Worm (Caenorhabditis elegans) whole organism, late embryonic: ENCODE data around the gene srbc-22.

Experiments
- C08G9.2 ChIP-seq: sonication (generic microtip); optimal IDR thresholded peaks from 2 replicates; lab custom pipeline; 2016; ENCODE audit warnings: mild to moderate bottlenecking, missing genetic modification characterization, moderate library complexity, missing compliant biosample characterization
- F13H6.1 ChIP-seq: sonication (generic microtip); optimal IDR thresholded peaks from 2 replicates; lab custom pipeline; 2016; ENCODE audit warnings: missing genetic modification characterization, missing compliant biosample characterization
- K02D7.2 ChIP-seq: sonication (generic microtip); optimal IDR thresholded peaks from 2 replicates; lab custom pipeline; 2017; ENCODE audit warnings: mild to moderate bottlenecking, missing genetic modification characterization, missing compliant biosample characterization
- T23F11.4 ChIP-seq: fragments of 200-800 bp; sonication (Bioruptor generic); optimal IDR thresholded peaks from 2 replicates; lab custom pipeline; 2018; ENCODE audit warnings: mild to moderate bottlenecking, missing genetic modification characterization, missing compliant biosample characterization
- Y22D7AL.16 ChIP-seq: sonication (generic microtip); optimal IDR thresholded peaks from 2 replicates; lab custom pipeline; 2016; ENCODE audit warnings: missing genetic modification characterization, missing compliant biosample characterization
- ahr-1 ChIP-seq: sonication (generic microtip); optimal IDR thresholded peaks from 2 replicates; lab custom pipeline; 2016; ENCODE audit warnings: missing genetic modification characterization, missing compliant biosample characterization
- ama-1 ChIP-seq: fragments of 150-350 bp; optimal IDR thresholded peaks from 2 replicates; lab custom pipeline; 2014
- ceh-14 ChIP-seq: sonication (generic microtip); optimal IDR thresholded peaks from 2 replicates; lab custom pipeline; 2016; ENCODE audit warnings: missing genotype, missing genetic modification characterization, missing compliant biosample characterization
- ceh-18 ChIP-seq: sonication (generic microtip); optimal IDR thresholded peaks from 2 replicates; lab custom pipeline; 2016; ENCODE audit warnings: missing genetic modification characterization, missing compliant biosample characterization
- ceh-19 ChIP-seq: fragments of 200-800 bp; sonication (Bioruptor generic); optimal IDR thresholded peaks from 2 replicates; lab custom pipeline; 2018; ENCODE audit warnings: mild to moderate bottlenecking, missing genetic modification characterization, missing compliant biosample characterization
- ceh-2 ChIP-seq: sonication (generic microtip); optimal IDR thresholded peaks from 2 replicates; lab custom pipeline; 2016; ENCODE audit warnings: missing genotype, missing genetic modification characterization, missing compliant biosample characterization
- ceh-22 ChIP-seq: sonication (generic microtip); optimal IDR thresholded peaks from 2 replicates; lab custom pipeline; 2017; ENCODE audit warnings: missing biosample characterization, missing genetic modification characterization
- ceh-30 ChIP-seq: fragments of 150-350 bp; optimal IDR thresholded peaks from 2 replicates; lab custom pipeline; 2014; ENCODE audit warnings: missing biosample characterization, missing genetic modification characterization
- ceh-31 ChIP-seq: sonication (generic microtip); optimal IDR thresholded peaks from 2 replicates; lab custom pipeline; 2016; ENCODE audit warnings: missing genetic modification characterization, missing compliant biosample characterization
- ceh-45 ChIP-seq: fragments of 200-800 bp; sonication (Bioruptor generic); IDR thresholded peaks from 2 replicates; pipeline ENCODE4 v1.3.6; 2022; ENCODE audit warnings: missing genetic modification reagents, missing genetic modification characterization, missing compliant biosample characterization
- ceh-9 ChIP-seq: sonication (generic microtip); optimal IDR thresholded peaks from 2 replicates; lab custom pipeline; 2016; ENCODE audit warnings: mild to moderate bottlenecking, missing genetic modification characterization, inconsistent platforms, missing compliant biosample characterization
- che-1 ChIP-seq: sonication (generic microtip); optimal IDR thresholded peaks from 2 replicates; lab custom pipeline; 2016; ENCODE audit warnings: mild to moderate bottlenecking, missing genetic modification characterization, missing compliant biosample characterization
- elt-4 ChIP-seq: sonication (generic microtip); optimal IDR thresholded peaks from 2 replicates; lab custom pipeline; 2016; ENCODE audit warnings: missing genetic modification characterization, missing compliant biosample characterization
- fax-1 ChIP-seq: sonication (generic microtip); optimal IDR thresholded peaks from 2 replicates; lab custom pipeline; 2016; ENCODE audit warnings: missing genotype, missing genetic modification characterization, missing compliant biosample characterization
- fkh-10 ChIP-seq: fragments of 150-350 bp; optimal IDR thresholded peaks from 2 replicates; lab custom pipeline; 2014; ENCODE audit warnings: missing biosample characterization, missing genetic modification reagents, missing genetic modification characterization
- fkh-6 ChIP-seq: sonication (generic microtip); optimal IDR thresholded peaks from 2 replicates; lab custom pipeline; 2016; ENCODE audit warnings: missing genetic modification characterization, missing compliant biosample characterization
- hlh-13 ChIP-seq: fragments of 200-800 bp; sonication (Bioruptor generic); optimal IDR thresholded peaks from 2 replicates; lab custom pipeline; 2018; ENCODE audit warnings: mild to moderate bottlenecking, missing genetic modification characterization, missing compliant biosample characterization
- hlh-30 ChIP-seq: sonication (generic microtip); optimal IDR thresholded peaks from 2 replicates; lab custom pipeline; 2017; ENCODE audit warnings: antibody characterized with exemption, missing genetic modification characterization, missing compliant biosample characterization; ENCODE audit not compliant: insufficient read depth
- hlh-8 ChIP-seq: sonication (generic microtip); optimal IDR thresholded peaks from 2 replicates; lab custom pipeline; 2016; ENCODE audit warnings: missing genotype, missing genetic modification characterization, missing compliant biosample characterization
- lim-6 ChIP-seq: sonication (generic microtip); optimal IDR thresholded peaks from 2 replicates; lab custom pipeline; 2016; ENCODE audit warnings: missing genetic modification characterization, missing compliant biosample characterization
- nfya-1 ChIP-seq: sonication (generic microtip); optimal IDR thresholded peaks from 2 replicates; lab custom pipeline; 2017; ENCODE audit warnings: missing genetic modification characterization, mild to moderate bottlenecking, missing compliant biosample characterization, antibody characterized with exemption, moderate library complexity
- pat-9 ChIP-seq: fragments of 200-800 bp; sonication (Bioruptor generic); optimal IDR thresholded peaks from 2 replicates; lab custom pipeline; 2018; ENCODE audit warnings: mild to moderate bottlenecking, missing genetic modification characterization, moderate library complexity, missing compliant biosample characterization
- pax-1 ChIP-seq: fragments of 150-350 bp; optimal IDR thresholded peaks from 2 replicates; lab custom pipeline; 2014; ENCODE audit warnings: missing biosample characterization, missing genetic modification characterization
- pha-2 ChIP-seq: sonication (generic microtip); optimal IDR thresholded peaks from 2 replicates; lab custom pipeline; 2017; ENCODE audit warnings: mild to moderate bottlenecking, missing genetic modification characterization, missing compliant biosample characterization
- pha-4 ChIP-seq: fragments of 150-350 bp; optimal IDR thresholded peaks from 2 replicates; lab custom pipeline; 2018; ENCODE audit warnings: missing biosample characterization, missing genetic modification reagents, missing genetic modification characterization
- pqm-1 ChIP-seq: sonication (generic microtip); optimal IDR thresholded peaks from 2 replicates; lab custom pipeline; 2016; ENCODE audit warnings: missing genetic modification characterization, missing compliant biosample characterization
- pros-1 ChIP-seq: fragments of 150-350 bp; optimal IDR thresholded peaks from 2 replicates; lab custom pipeline; 2014; ENCODE audit warnings: missing biosample characterization, missing genetic modification reagents, missing genetic modification characterization
- rnt-1 ChIP-seq: sonication (generic microtip); optimal IDR thresholded peaks from 2 replicates; lab custom pipeline; 2016; ENCODE audit warnings: missing genetic modification characterization, missing compliant biosample characterization
- sdc-2 ChIP-seq: sonication (generic microtip); optimal IDR thresholded peaks from 2 replicates; lab custom pipeline; 2016; ENCODE audit warnings: missing genotype, missing genetic modification characterization, missing compliant biosample characterization
- sox-4 ChIP-seq: sonication (generic microtip); optimal IDR thresholded peaks from 2 replicates; lab custom pipeline; 2017; ENCODE audit warnings: mild to moderate bottlenecking, missing genetic modification characterization, inconsistent platforms, missing compliant biosample characterization
- tbx-2 ChIP-seq: sonication (generic microtip); optimal IDR thresholded peaks from 2 replicates; lab custom pipeline; 2016; ENCODE audit warnings: missing genetic modification characterization, missing compliant biosample characterization
- ttx-3 ChIP-seq: sonication (generic microtip); optimal IDR thresholded peaks from 2 replicates; lab custom pipeline; 2016; ENCODE audit warnings: missing genetic modification reagents, missing genetic modification characterization, missing compliant biosample characterization
- unc-3 ChIP-seq, 2 experiments: fragments of 200-800 bp in 1 of 2; sonication (Bioruptor generic) in 1 of 2; sonication (generic microtip) in 1 of 2; conservative IDR thresholded peaks in 1 of 2; optimal IDR thresholded peaks in 1 of 2; 2 replicates each; pipeline versions ENCODE4 v1.3.6 to Lab custom; 2016 to 2022; ENCODE audit warnings: missing compliant biosample characterization in 2 of 2, missing genetic modification characterization in 2 of 2, missing genetic modification reagents in 1 of 2
- unc-55 ChIP-seq: sonication (generic microtip); optimal IDR thresholded peaks from 2 replicates; lab custom pipeline; 2017; ENCODE audit warnings: missing biosample characterization, missing genetic modification reagents, missing genetic modification characterization
- unc-86 ChIP-seq: sonication (generic microtip); optimal IDR thresholded peaks from 2 replicates; lab custom pipeline; 2016; ENCODE audit warnings: missing genetic modification characterization, missing compliant biosample characterization
- zip-5 ChIP-seq: sonication (generic microtip); optimal IDR thresholded peaks from 2 replicates; lab custom pipeline; 2016; ENCODE audit warnings: missing genetic modification characterization, missing compliant biosample characterization

srbc-22 gene

ce11 chrV:2151458-2151857 lies 5.5 kb upstream of the srbc-22 start, which contains the start of gene srbc-24:
TSS of gene srbc-24 (plus strand) at chrV:2151758.
- TF ChIP-seq sox-4 (tag; lab: Kevin White, UChicago) (no peak), ceh-2 (tag; lab: Kevin White, UChicago) (no peak), ceh-18 (tag; lab: Kevin White, UChicago) (no peak), hlh-30 (tag; lab: Kevin White, UChicago) (no peak), pha-4 (tag; lab: Kevin White, UChicago) (no peak), pha-2 (tag; lab: Kevin White, UChicago) (no peak), unc-3 (GFP tag; conservative IDR thresholded peaks at IDR 0.05; lab: Robert Waterston, UW) (no peak), unc-3 (tag; optimal IDR thresholded peaks at IDR 0.05; lab: Kevin White, UChicago) (no peak)

ce11 chrV:2153274-2153673 lies 3.7 kb upstream of the srbc-22 start, which contains the start of gene srbc-23:
TSS of gene srbc-23 (plus strand) at chrV:2153574.
- TF ChIP-seq hlh-8 (tag; lab: Kevin White, UChicago) (no peak), unc-55 (GFP tag; lab: Kevin White, UChicago) (no peak), rnt-1 (no peak), nfya-1 (tag; lab: Kevin White, UChicago) (no peak), pat-9 (tag; lab: Kevin White, UChicago) (no peak), ttx-3 (tag; lab: Kevin White, UChicago) (no peak), pros-1 (tag; lab: Kevin White, UChicago) (no peak), unc-86 (tag; lab: Kevin White, UChicago) (no peak), lim-6 (no peak), zip-5 (tag; lab: Kevin White, UChicago) (no peak), tbx-2 (tag; lab: Kevin White, UChicago) (no peak), pax-1 (tag; lab: Kevin White, UChicago) (no peak), fkh-6 (tag; lab: Kevin White, UChicago) (no peak), pqm-1 (tag; lab: Kevin White, UChicago) (no peak), ceh-30 (tag; lab: Kevin White, UChicago) (no peak), Y22D7AL.16 (tag; lab: Kevin White, UChicago) (no peak)

ce11 chrV:2155232-2155631 lies 1.7 kb upstream of the srbc-22 start, which contains the start of gene srbc-21:
TSS of gene srbc-21 (plus strand) at chrV:2155532.
- TF ChIP-seq pha-2 (tag; lab: Kevin White, UChicago), result no peak
- TF ChIP-seq che-1 (tag; lab: Kevin White, UChicago), result no peak
- TF ChIP-seq ceh-19 (GFP tag; lab: Kevin White, UChicago), result no peak
- TF ChIP-seq pqm-1 (tag; lab: Kevin White, UChicago), result no peak
- TF ChIP-seq sdc-2 (tag; lab: Kevin White, UChicago), result no peak
- no peak for TF ChIP-seq fkh-6 (tag; lab: Kevin White, UChicago)
- no peak for TF ChIP-seq lim-6
- no peak for TF ChIP-seq fkh-10 (GFP tag; lab: Kevin White, UChicago)
- TF ChIP-seq Y22D7AL.16 (tag; lab: Kevin White, UChicago), result no peak
- TF ChIP-seq ceh-14 (tag; lab: Kevin White, UChicago), result no peak
- TF ChIP-seq ceh-9 (tag; lab: Kevin White, UChicago), result no peak
- TF ChIP-seq ama-1, result no peak
- TF ChIP-seq ceh-45, result no peak
- TF ChIP-seq zip-5 (tag; lab: Kevin White, UChicago), result no peak
- TF ChIP-seq ceh-22, result no peak
- TF ChIP-seq tbx-2 (tag; lab: Kevin White, UChicago), result no peak
- TF ChIP-seq, all 69 proteins: peak for 0

ce11 chrV:2159331-2159730 lies 2.4 kb downstream of the srbc-22 start, which contains the start of gene C45H4.14:
TSS of gene C45H4.14 (minus strand) at chrV:2159431.
- TF ChIP-seq hlh-13 (GFP tag; lab: Kevin White, UChicago) (no peak), pat-9 (tag; lab: Kevin White, UChicago) (no peak), fax-1 (tag; lab: Kevin White, UChicago) (no peak), T23F11.4 (GFP tag; lab: Kevin White, UChicago) (no peak), C08G9.2 (tag; lab: Kevin White, UChicago) (no peak), ceh-9 (tag; lab: Kevin White, UChicago) (no peak), pqm-1 (tag; lab: Kevin White, UChicago) (no peak), zip-5 (tag; lab: Kevin White, UChicago) (no peak), K02D7.2 (tag; lab: Kevin White, UChicago) (no peak), ceh-30 (tag; lab: Kevin White, UChicago) (no peak), ahr-1 (tag; lab: Kevin White, UChicago) (no peak), fkh-10 (GFP tag; lab: Kevin White, UChicago) (no peak), F13H6.1 (tag; lab: Kevin White, UChicago) (no peak), ceh-22 (no peak), sox-4 (tag; lab: Kevin White, UChicago) (no peak), elt-4 (tag; lab: Kevin White, UChicago) (no peak), che-1 (tag; lab: Kevin White, UChicago) (no peak), rnt-1 (no peak), ceh-31 (tag; lab: Kevin White, UChicago) (no peak)
